Worm (Caenorhabditis elegans) whole organism, late embryonic: ENCODE results near the gene T04C12.33.

ENCODE experiments used
- F13H6.1 ChIP-seq: sonication (generic microtip); optimal IDR thresholded peaks from 2 replicates; lab custom pipeline; 2016; ENCODE audit warnings: missing genetic modification characterization, missing compliant biosample characterization
- K02D7.2 ChIP-seq: sonication (generic microtip); optimal IDR thresholded peaks from 2 replicates; lab custom pipeline; 2017; ENCODE audit warnings: mild to moderate bottlenecking, missing genetic modification characterization, missing compliant biosample characterization
- T23F11.4 ChIP-seq: fragments of 200-800 bp; sonication (Bioruptor generic); optimal IDR thresholded peaks from 2 replicates; lab custom pipeline; 2018; ENCODE audit warnings: mild to moderate bottlenecking, missing genetic modification characterization, missing compliant biosample characterization
- ahr-1 ChIP-seq: sonication (generic microtip); optimal IDR thresholded peaks from 2 replicates; lab custom pipeline; 2016; ENCODE audit warnings: missing genetic modification characterization, missing compliant biosample characterization
- ama-1 ChIP-seq: fragments of 150-350 bp; optimal IDR thresholded peaks from 2 replicates; lab custom pipeline; 2014
- ceh-18 ChIP-seq: sonication (generic microtip); optimal IDR thresholded peaks from 2 replicates; lab custom pipeline; 2016; ENCODE audit warnings: missing genetic modification characterization, missing compliant biosample characterization
- ceh-2 ChIP-seq: sonication (generic microtip); optimal IDR thresholded peaks from 2 replicates; lab custom pipeline; 2016; ENCODE audit warnings: missing genotype, missing genetic modification characterization, missing compliant biosample characterization
- ceh-24 ChIP-seq: sonication (generic microtip); optimal IDR thresholded peaks from 2 replicates; lab custom pipeline; 2016; ENCODE audit warnings: mild to moderate bottlenecking, missing genetic modification characterization, missing compliant biosample characterization
- ceh-30 ChIP-seq: fragments of 150-350 bp; optimal IDR thresholded peaks from 2 replicates; lab custom pipeline; 2014; ENCODE audit warnings: missing biosample characterization, missing genetic modification characterization
- ceh-34 ChIP-seq: sonication (generic microtip); optimal IDR thresholded peaks from 2 replicates; lab custom pipeline; 2016; ENCODE audit warnings: mild to moderate bottlenecking, missing genetic modification characterization, missing compliant biosample characterization
- ceh-45 ChIP-seq: fragments of 200-800 bp; sonication (Bioruptor generic); IDR thresholded peaks from 2 replicates; pipeline ENCODE4 v1.3.6; 2022; ENCODE audit warnings: missing genetic modification reagents, missing genetic modification characterization, missing compliant biosample characterization
- ceh-6 ChIP-seq: fragments of 200-800 bp; sonication (Bioruptor generic); optimal IDR thresholded peaks from 2 replicates; lab custom pipeline; 2018; ENCODE audit warnings: mild to moderate bottlenecking, missing genetic modification characterization, missing compliant biosample characterization
- ceh-9 ChIP-seq: sonication (generic microtip); optimal IDR thresholded peaks from 2 replicates; lab custom pipeline; 2016; ENCODE audit warnings: mild to moderate bottlenecking, missing genetic modification characterization, inconsistent platforms, missing compliant biosample characterization
- elt-2 ChIP-seq: sonication (generic microtip); optimal IDR thresholded peaks from 2 replicates; lab custom pipeline; 2016; ENCODE audit warnings: missing genetic modification reagents, missing genetic modification characterization, missing compliant biosample characterization
- elt-4 ChIP-seq: sonication (generic microtip); optimal IDR thresholded peaks from 2 replicates; lab custom pipeline; 2016; ENCODE audit warnings: missing genetic modification characterization, missing compliant biosample characterization
- eyg-1 ChIP-seq: sonication (generic microtip); optimal IDR thresholded peaks from 2 replicates; lab custom pipeline; 2016; ENCODE audit warnings: missing genotype, missing genetic modification characterization, missing compliant biosample characterization
- fax-1 ChIP-seq: sonication (generic microtip); optimal IDR thresholded peaks from 2 replicates; lab custom pipeline; 2016; ENCODE audit warnings: missing genotype, missing genetic modification characterization, missing compliant biosample characterization
- fkh-6 ChIP-seq: sonication (generic microtip); optimal IDR thresholded peaks from 2 replicates; lab custom pipeline; 2016; ENCODE audit warnings: missing genetic modification characterization, missing compliant biosample characterization
- hlh-13 ChIP-seq: fragments of 200-800 bp; sonication (Bioruptor generic); optimal IDR thresholded peaks from 2 replicates; lab custom pipeline; 2018; ENCODE audit warnings: mild to moderate bottlenecking, missing genetic modification characterization, missing compliant biosample characterization
- hlh-30 ChIP-seq: sonication (generic microtip); optimal IDR thresholded peaks from 2 replicates; lab custom pipeline; 2017; ENCODE audit warnings: antibody characterized with exemption, missing genetic modification characterization, missing compliant biosample characterization; ENCODE audit not compliant: insufficient read depth
- hlh-6 ChIP-seq: sonication (generic microtip); optimal IDR thresholded peaks from 2 replicates; lab custom pipeline; 2016; ENCODE audit warnings: missing genotype, missing genetic modification characterization, missing compliant biosample characterization
- hlh-8 ChIP-seq: sonication (generic microtip); optimal IDR thresholded peaks from 2 replicates; lab custom pipeline; 2016; ENCODE audit warnings: missing genotype, missing genetic modification characterization, missing compliant biosample characterization
- madf-2 ChIP-seq: sonication (generic microtip); optimal IDR thresholded peaks from 2 replicates; lab custom pipeline; 2017; ENCODE audit warnings: missing genetic modification characterization, missing compliant biosample characterization
- nfya-1 ChIP-seq: sonication (generic microtip); optimal IDR thresholded peaks from 2 replicates; lab custom pipeline; 2017; ENCODE audit warnings: missing genetic modification characterization, mild to moderate bottlenecking, missing compliant biosample characterization, antibody characterized with exemption, moderate library complexity
- nhr-11 ChIP-seq: fragments of 150-350 bp; optimal IDR thresholded peaks from 2 replicates; lab custom pipeline; 2014; ENCODE audit warnings: missing biosample characterization, missing genetic modification characterization
- nhr-232 ChIP-seq: sonication (generic microtip); optimal IDR thresholded peaks from 2 replicates; lab custom pipeline; 2016; ENCODE audit warnings: missing genetic modification characterization, missing compliant biosample characterization
- odd-2 ChIP-seq: sonication (generic microtip); optimal IDR thresholded peaks from 2 replicates; lab custom pipeline; 2017; ENCODE audit warnings: antibody characterized with exemption, mild to moderate bottlenecking, missing genetic modification characterization, missing compliant biosample characterization
- pag-3 ChIP-seq: sonication (generic microtip); optimal IDR thresholded peaks from 2 replicates; lab custom pipeline; 2016; ENCODE audit warnings: missing compliant biosample characterization, missing genetic modification characterization, borderline replicate concordance
- pat-9 ChIP-seq: fragments of 200-800 bp; sonication (Bioruptor generic); optimal IDR thresholded peaks from 2 replicates; lab custom pipeline; 2018; ENCODE audit warnings: mild to moderate bottlenecking, missing genetic modification characterization, moderate library complexity, missing compliant biosample characterization
- pax-1 ChIP-seq: fragments of 150-350 bp; optimal IDR thresholded peaks from 2 replicates; lab custom pipeline; 2014; ENCODE audit warnings: missing biosample characterization, missing genetic modification characterization
- pha-2 ChIP-seq: sonication (generic microtip); optimal IDR thresholded peaks from 2 replicates; lab custom pipeline; 2017; ENCODE audit warnings: mild to moderate bottlenecking, missing genetic modification characterization, missing compliant biosample characterization
- pqm-1 ChIP-seq: sonication (generic microtip); optimal IDR thresholded peaks from 2 replicates; lab custom pipeline; 2016; ENCODE audit warnings: missing genetic modification characterization, missing compliant biosample characterization
- ref-2 ChIP-seq: sonication (generic microtip); optimal IDR thresholded peaks from 2 replicates; lab custom pipeline; 2016; ENCODE audit warnings: missing genetic modification characterization, missing compliant biosample characterization
- sox-4 ChIP-seq: sonication (generic microtip); optimal IDR thresholded peaks from 2 replicates; lab custom pipeline; 2017; ENCODE audit warnings: mild to moderate bottlenecking, missing genetic modification characterization, inconsistent platforms, missing compliant biosample characterization
- syd-9 ChIP-seq: sonication (generic microtip); optimal IDR thresholded peaks from 2 replicates; lab custom pipeline; 2016; ENCODE audit warnings: mild to moderate bottlenecking, missing genetic modification characterization, moderate library complexity, missing compliant biosample characterization
- tbx-7 ChIP-seq: sonication (generic microtip); optimal IDR thresholded peaks from 2 replicates; lab custom pipeline; 2016; ENCODE audit warnings: missing genotype, missing genetic modification characterization, missing compliant biosample characterization
- ttx-3 ChIP-seq: sonication (generic microtip); optimal IDR thresholded peaks from 2 replicates; lab custom pipeline; 2016; ENCODE audit warnings: missing genetic modification reagents, missing genetic modification characterization, missing compliant biosample characterization
- unc-3 ChIP-seq, 2 experiments: fragments of 200-800 bp in 1 of 2; sonication (Bioruptor generic) in 1 of 2; sonication (generic microtip) in 1 of 2; conservative IDR thresholded peaks in 1 of 2; optimal IDR thresholded peaks in 1 of 2; 2 replicates each; pipeline versions ENCODE4 v1.3.6 to Lab custom; 2016 to 2022; ENCODE audit warnings: missing compliant biosample characterization in 2 of 2, missing genetic modification characterization in 2 of 2, missing genetic modification reagents in 1 of 2
- unc-42 ChIP-seq: sonication (generic microtip); optimal IDR thresholded peaks from 2 replicates; lab custom pipeline; 2016; ENCODE audit warnings: missing genotype, missing genetic modification characterization, missing compliant biosample characterization
- unc-55 ChIP-seq: sonication (generic microtip); optimal IDR thresholded peaks from 2 replicates; lab custom pipeline; 2017; ENCODE audit warnings: missing biosample characterization, missing genetic modification reagents, missing genetic modification characterization
- unc-86 ChIP-seq: sonication (generic microtip); optimal IDR thresholded peaks from 2 replicates; lab custom pipeline; 2016; ENCODE audit warnings: missing genetic modification characterization, missing compliant biosample characterization

T04C12.33 gene

ce11 chrV:11039379-11039954 is 12.6 kb upstream of the T04C12.33 start, which contains the start of gene pak-2 (continued):
- TF ChIP-seq F13H6.1 (tag; lab: Kevin White, UChicago) (peak; percentile 91), fkh-6 (peak; percentile 75), pqm-1 (tag; lab: Kevin White, UChicago) (peak; percentile 64), K02D7.2 (tag; lab: Kevin White, UChicago) (peak; percentile 62), elt-2 (tag; lab: Kevin White, UChicago) (peak; percentile 90), pax-1 (tag; lab: Kevin White, UChicago) (peak; percentile 42), unc-55 (no peak), ceh-9 (no peak), ceh-24 (tag; lab: Kevin White, UChicago) (no peak), ceh-30 (tag; lab: Kevin White, UChicago) (no peak), tbx-7 (tag; lab: Kevin White, UChicago) (peak; percentile 90), hlh-30 (tag; lab: Kevin White, UChicago) (no peak), ref-2 (peak; percentile 97), fax-1 (peak; percentile 92), ceh-18 (tag; lab: Kevin White, UChicago) (peak; percentile 83), unc-42 (tag; lab: Kevin White, UChicago) (peak; percentile 92), unc-3 (GFP tag; conservative IDR thresholded peaks at IDR 0.05; lab: Robert Waterston, UW) (no peak), unc-3 (tag; optimal IDR thresholded peaks at IDR 0.05; lab: Kevin White, UChicago) (peak; percentile 77), nhr-11 (no peak), syd-9 (tag; lab: Kevin White, UChicago) (peak; percentile 45), nhr-232 (no peak), nfya-1 (tag; lab: Kevin White, UChicago) (peak; percentile 54), odd-2 (no peak), hlh-13 (GFP tag; lab: Kevin White, UChicago) (no peak), T23F11.4 (peak; percentile 55), madf-2 (tag; lab: Kevin White, UChicago) (peak; percentile 45), ahr-1 (tag; lab: Kevin White, UChicago) (peak; percentile 77), unc-86 (tag; lab: Kevin White, UChicago) (peak; percentile 61), ceh-45 (GFP tag; lab: Robert Waterston, UW) (no peak), ttx-3 (tag; lab: Kevin White, UChicago) (peak; percentile 47), ama-1 (no peak), eyg-1 (tag; lab: Kevin White, UChicago) (peak; percentile 57)
- TF ChIP-seq, all 69 proteins: peak for 45

- TF ChIP-seq hlh-8 (tag; lab: Kevin White, UChicago) (no peak), sox-4 (tag; lab: Kevin White, UChicago) (no peak), pqm-1 (tag; lab: Kevin White, UChicago) (no peak), elt-4 (tag; lab: Kevin White, UChicago) (no peak), ref-2 (no peak), fax-1 (no peak), pha-2 (tag; lab: Kevin White, UChicago) (no peak), ceh-6 (no peak), pat-9 (tag; lab: Kevin White, UChicago) (no peak), ceh-34 (tag; lab: Kevin White, UChicago) (no peak), ceh-24 (tag; lab: Kevin White, UChicago) (no peak), unc-3 (GFP tag; conservative IDR thresholded peaks at IDR 0.05; lab: Robert Waterston, UW) (no peak), unc-3 (tag; optimal IDR thresholded peaks at IDR 0.05; lab: Kevin White, UChicago) (no peak), hlh-6 (no peak), pag-3 (tag; lab: Kevin White, UChicago) (no peak), ceh-2 (no peak), nhr-232 (no peak), ama-1 (no peak)
Measured at ce11 chrV:11040020-11040419, 12.0 kb upstream of the T04C12.33 start, which contains the start of gene C45B11.9. Gene C45B11.9 (plus strand): TSS chrV:11040320.
